Fruit fly (Drosophila melanogaster) whole organism, embryonic: ENCODE results near the gene CG42809.

ENCODE experiments used
- Atf-2 ChIP-seq: fragments of 200-800 bp; sonication (Bioruptor generic); optimal IDR thresholded peaks from 2 replicates; lab custom pipeline; 2016; ENCODE audit warnings: missing biosample characterization, missing genetic modification characterization
- Atf6 ChIP-seq: fragments of 200-800 bp; sonication (Bioruptor generic); IDR thresholded peaks from 2 replicates; pipeline ENCODE4 v1.3.6; 2022; ENCODE audit warnings: missing biosample characterization, missing genetic modification characterization
- CG10267 ChIP-seq: fragments of 200-800 bp; sonication (Bioruptor generic); optimal IDR thresholded peaks from 2 replicates; lab custom pipeline; 2018; ENCODE audit warnings: missing biosample characterization, mild to moderate bottlenecking, missing genetic modification characterization, moderate library complexity
- CG12104 ChIP-seq: fragments of 200-800 bp; sonication (Bioruptor generic); optimal IDR thresholded peaks from 3 replicates; lab custom pipeline; 2016; ENCODE audit warnings: missing biosample characterization, missing genetic modification characterization
- CG13775 ChIP-seq: fragments of 200-800 bp; sonication (Bioruptor generic); optimal IDR thresholded peaks from 3 replicates; lab custom pipeline; 2017; ENCODE audit warnings: missing biosample characterization, mild to moderate bottlenecking, missing genetic modification characterization
- CG15011 ChIP-seq: fragments of 200-800 bp; sonication (Bioruptor generic); optimal IDR thresholded peaks from 3 replicates; lab custom pipeline; 2018; ENCODE audit warnings: missing biosample characterization, mild to moderate bottlenecking, missing genetic modification characterization
- CG15601 ChIP-seq: fragments of 200-800 bp; sonication (Bioruptor generic); optimal IDR thresholded peaks from 3 replicates; lab custom pipeline; 2019; ENCODE audit warnings: missing biosample characterization, mild to moderate bottlenecking, missing genetic modification characterization, moderate library complexity
- CG17328 ChIP-seq: fragments of 200-800 bp; sonication (Bioruptor generic); IDR thresholded peaks from 2 replicates; pipeline ENCODE4 v1.3.6; 2022; ENCODE audit warnings: missing biosample characterization, missing genetic modification characterization
- CG17829 ChIP-seq: fragments of 200-800 bp; optimal IDR thresholded peaks from 2 replicates; lab custom pipeline; 2019; ENCODE audit warnings: missing biosample characterization, mild to moderate bottlenecking, missing genetic modification characterization, moderate library complexity
- CG18262 ChIP-seq: fragments of 200-800 bp; optimal IDR thresholded peaks from 3 replicates; lab custom pipeline; 2019; ENCODE audit warnings: missing biosample characterization, mild to moderate bottlenecking, missing genetic modification characterization, moderate library complexity
- CG2129 ChIP-seq: fragments of 200-800 bp; sonication (Bioruptor generic); IDR thresholded peaks from 2 replicates; pipeline ENCODE4 v1.3.6; 2022; ENCODE audit warnings: missing biosample characterization, missing genetic modification characterization; ENCODE audit not compliant: partially characterized antibody
- CG3407 ChIP-seq: fragments of 200-800 bp; sonication (Bioruptor generic); optimal IDR thresholded peaks from 2 replicates; lab custom pipeline; 2018; ENCODE audit warnings: missing biosample characterization, mild to moderate bottlenecking, missing genetic modification characterization
- CG34224 ChIP-seq: fragments of 200-800 bp; sonication (Bioruptor generic); IDR thresholded peaks from 3 replicates; pipeline ENCODE4 v1.3.6; 2022; ENCODE audit warnings: missing biosample characterization, missing genetic modification characterization; ENCODE audit not compliant: partially characterized antibody
- CG5953 ChIP-seq: fragments of 200-800 bp; sonication (Bioruptor generic); IDR thresholded peaks from 2 replicates; pipeline ENCODE4 v1.3.6; 2022; ENCODE audit warnings: missing biosample characterization, missing genetic modification characterization
- CG6854 ChIP-seq: fragments of 200-800 bp; sonication (Bioruptor generic); optimal IDR thresholded peaks from 3 replicates; lab custom pipeline; 2017; ENCODE audit warnings: missing biosample characterization, mild to moderate bottlenecking, missing genetic modification characterization
- CG7271 ChIP-seq: fragments of 200-800 bp; sonication (Bioruptor generic); optimal IDR thresholded peaks from 2 replicates; lab custom pipeline; 2018; ENCODE audit warnings: missing biosample characterization, mild to moderate bottlenecking, missing genetic modification characterization, moderate library complexity
- CG8765 ChIP-seq: fragments of 200-800 bp; sonication (Bioruptor generic); IDR thresholded peaks from 2 replicates; pipeline ENCODE4 v1.3.6; 2022; ENCODE audit warnings: missing biosample characterization, missing genetic modification characterization
- CG8924 ChIP-seq: fragments of 200-800 bp; optimal IDR thresholded peaks from 3 replicates; lab custom pipeline; 2019; ENCODE audit warnings: missing biosample characterization, mild to moderate bottlenecking, missing genetic modification characterization, moderate library complexity
- CTCF ChIP-seq: fragments of 200-800 bp; sonication (Bioruptor generic); optimal IDR thresholded peaks from 2 replicates; lab custom pipeline; 2017; ENCODE audit warnings: missing biosample characterization, mild to moderate bottlenecking, missing genetic modification characterization, moderate library complexity
- CkIIα-i1 ChIP-seq: fragments of 200-800 bp; sonication (Bioruptor generic); IDR thresholded peaks from 2 replicates; pipeline ENCODE4 v1.3.6; 2022; ENCODE audit warnings: missing biosample characterization, missing genetic modification characterization
- CoRest ChIP-seq: fragments of 200-800 bp; sonication (Bioruptor generic); optimal IDR thresholded peaks from 3 replicates; lab custom pipeline; 2018; ENCODE audit warnings: missing biosample characterization, mild to moderate bottlenecking, missing genetic modification characterization, moderate library complexity
- E2f2 ChIP-seq: fragments of 200-800 bp; sonication (Bioruptor generic); IDR thresholded peaks from 2 replicates; pipeline ENCODE4 v1.3.6; 2022; ENCODE audit warnings: missing biosample characterization, missing genetic modification characterization
- Ets97D ChIP-seq: fragments of 200-800 bp; sonication (Bioruptor generic); optimal IDR thresholded peaks from 3 replicates; lab custom pipeline; 2016; ENCODE audit warnings: missing biosample characterization, missing genetic modification characterization
- Fer1 ChIP-seq: fragments of 200-800 bp; sonication (Bioruptor generic); optimal IDR thresholded peaks from 2 replicates; lab custom pipeline; 2017; ENCODE audit warnings: missing biosample characterization, mild to moderate bottlenecking, missing genetic modification characterization
- Gsc ChIP-seq: fragments of 200-800 bp; sonication (Bioruptor generic); IDR thresholded peaks from 2 replicates; pipeline ENCODE4 v1.3.6; 2022; ENCODE audit warnings: missing biosample characterization, missing genetic modification characterization
- HHEX ChIP-seq: fragments of 200-800 bp; sonication (Bioruptor generic); optimal IDR thresholded peaks from 3 replicates; lab custom pipeline; 2017; ENCODE audit warnings: missing biosample characterization, mild to moderate bottlenecking, missing genetic modification characterization, missing genetic modification reagents
- HLHmδ ChIP-seq: fragments of 200-800 bp; sonication (Bioruptor generic); optimal IDR thresholded peaks from 2 replicates; lab custom pipeline; 2018; ENCODE audit warnings: missing biosample characterization, mild to moderate bottlenecking, missing genetic modification characterization, moderate library complexity
- Lpt ChIP-seq: fragments of >200 bp; optimal IDR thresholded peaks from 2 replicates; lab custom pipeline; 2018; ENCODE audit warnings: missing biosample characterization, missing genetic modification characterization
- Mrtf ChIP-seq: fragments of 200-800 bp; sonication (Bioruptor generic); IDR thresholded peaks from 3 replicates; pipeline ENCODE4 v1.3.6; 2022; ENCODE audit warnings: missing biosample characterization, missing genetic modification characterization
- Nf-YC ChIP-seq: fragments of 200-800 bp; optimal IDR thresholded peaks from 3 replicates; lab custom pipeline; 2019; ENCODE audit warnings: missing biosample characterization, mild to moderate bottlenecking, missing genetic modification characterization, moderate library complexity
- Opbp ChIP-seq: fragments of 200-800 bp; sonication (Bioruptor generic); IDR thresholded peaks from 3 replicates; pipeline ENCODE4 v1.3.6; 2022; ENCODE audit warnings: missing biosample characterization, missing genetic modification characterization; ENCODE audit not compliant: partially characterized antibody
- Ptx1 ChIP-seq: fragments of 200-800 bp; sonication (Bioruptor generic); IDR thresholded peaks from 2 replicates; pipeline ENCODE4 v1.3.6; 2022; ENCODE audit warnings: missing biosample characterization, missing genetic modification characterization
- Side ChIP-seq: fragments of 200-800 bp; sonication (Bioruptor generic); optimal IDR thresholded peaks from 2 replicates; lab custom pipeline; 2016; ENCODE audit warnings: missing biosample characterization, missing genetic modification characterization
- Stat92E ChIP-seq, 3 experiments: fragments of >200 bp in 2 of 3; fragments of 200-800 bp in 1 of 3; sonication (Bioruptor generic) in 1 of 3; optimal IDR thresholded peaks; 2 replicates each; lab custom pipeline; 2017 to 2019; ENCODE audit warnings: missing biosample characterization in 3 of 3, missing genetic modification characterization in 3 of 3, mild to moderate bottlenecking in 1 of 3, moderate library complexity in 1 of 3
- al ChIP-seq: fragments of 200-800 bp; sonication (Bioruptor generic); IDR thresholded peaks from 2 replicates; pipeline ENCODE4 v1.3.6; 2022; ENCODE audit warnings: missing biosample characterization, missing genetic modification characterization
- ap ChIP-seq: fragments of 200-800 bp; sonication (Bioruptor generic); IDR thresholded peaks from 2 replicates; pipeline ENCODE4 v1.3.6; 2022; ENCODE audit warnings: missing biosample characterization, missing genetic modification characterization
- cas ChIP-seq: fragments of 200-800 bp; sonication (Bioruptor generic); IDR thresholded peaks from 2 replicates; pipeline ENCODE4 v1.3.6; 2022; ENCODE audit warnings: missing biosample characterization, missing genetic modification characterization
- chm ChIP-seq: fragments of 200-800 bp; sonication (Bioruptor generic); IDR thresholded peaks from 2 replicates; pipeline ENCODE4 v1.3.6; 2022; ENCODE audit warnings: missing biosample characterization, missing genetic modification characterization
- esg ChIP-seq: fragments of 200-800 bp; sonication (Bioruptor generic); conservative IDR thresholded peaks from 2 replicates; pipeline ENCODE4 v1.3.6; 2022; ENCODE audit warnings: missing biosample characterization, missing genetic modification characterization
- lov ChIP-seq, 2 experiments: fragments of 200-800 bp in 1 of 2; fragments of >200 bp in 1 of 2; sonication (Bioruptor generic) in 1 of 2; IDR thresholded peaks in 1 of 2; optimal IDR thresholded peaks in 1 of 2; 2 replicates in 1 of 2; 3 replicates in 1 of 2; pipeline versions ENCODE4 v1.3.6 to Lab custom; 2017 to 2022; ENCODE audit warnings: missing biosample characterization in 1 of 2, missing genetic modification characterization in 1 of 2
- peb ChIP-seq: fragments of 200-800 bp; sonication (Bioruptor generic); IDR thresholded peaks from 2 replicates; pipeline ENCODE4 v1.3.6; 2022; ENCODE audit warnings: missing biosample characterization, missing genetic modification characterization
- pnt ChIP-seq: fragments of 200-800 bp; sonication (Bioruptor generic); optimal IDR thresholded peaks from 3 replicates; lab custom pipeline; 2016; ENCODE audit warnings: missing biosample characterization, missing genetic modification characterization
- sens ChIP-seq: fragments of 200-800 bp; sonication (Bioruptor generic); peaks from one replicate; lab custom pipeline; 2016; ENCODE audit warnings: missing biosample characterization, missing genetic modification characterization
- shn ChIP-seq: fragments of 200-800 bp; sonication (Bioruptor generic); optimal IDR thresholded peaks from 3 replicates; lab custom pipeline; 2016; ENCODE audit warnings: missing biosample characterization, missing genetic modification characterization
- sima ChIP-seq: fragments of 200-800 bp; sonication (Bioruptor generic); optimal IDR thresholded peaks from 2 replicates; lab custom pipeline; 2016; ENCODE audit warnings: missing biosample characterization, missing genetic modification characterization
- stwl ChIP-seq: fragments of 200-800 bp; sonication (Bioruptor generic); optimal IDR thresholded peaks from 3 replicates; lab custom pipeline; 2018; ENCODE audit warnings: missing biosample characterization, mild to moderate bottlenecking, missing genetic modification characterization, moderate library complexity
- tio ChIP-seq: fragments of 200-800 bp; sonication (Bioruptor generic); optimal IDR thresholded peaks from 2 replicates; lab custom pipeline; 2017; ENCODE audit warnings: missing biosample characterization, missing genetic modification characterization, inconsistent platforms
- tup ChIP-seq: fragments of 200-800 bp; sonication (Bioruptor generic); optimal IDR thresholded peaks from 2 replicates; lab custom pipeline; 2016; ENCODE audit warnings: missing biosample characterization, mild to moderate bottlenecking, missing genetic modification characterization, moderate library complexity
- zen ChIP-seq: fragments of 200-800 bp; sonication (Bioruptor generic); optimal IDR thresholded peaks from 3 replicates; lab custom pipeline; 2018; ENCODE audit warnings: missing biosample characterization, mild to moderate bottlenecking, missing genetic modification characterization, moderate library complexity
- zfh2 ChIP-seq: fragments of 200-800 bp; sonication (Bioruptor generic); optimal IDR thresholded peaks from 2 replicates; lab custom pipeline; 2016; ENCODE audit warnings: missing biosample characterization, missing genetic modification characterization

Gene CG42809

DNA sequence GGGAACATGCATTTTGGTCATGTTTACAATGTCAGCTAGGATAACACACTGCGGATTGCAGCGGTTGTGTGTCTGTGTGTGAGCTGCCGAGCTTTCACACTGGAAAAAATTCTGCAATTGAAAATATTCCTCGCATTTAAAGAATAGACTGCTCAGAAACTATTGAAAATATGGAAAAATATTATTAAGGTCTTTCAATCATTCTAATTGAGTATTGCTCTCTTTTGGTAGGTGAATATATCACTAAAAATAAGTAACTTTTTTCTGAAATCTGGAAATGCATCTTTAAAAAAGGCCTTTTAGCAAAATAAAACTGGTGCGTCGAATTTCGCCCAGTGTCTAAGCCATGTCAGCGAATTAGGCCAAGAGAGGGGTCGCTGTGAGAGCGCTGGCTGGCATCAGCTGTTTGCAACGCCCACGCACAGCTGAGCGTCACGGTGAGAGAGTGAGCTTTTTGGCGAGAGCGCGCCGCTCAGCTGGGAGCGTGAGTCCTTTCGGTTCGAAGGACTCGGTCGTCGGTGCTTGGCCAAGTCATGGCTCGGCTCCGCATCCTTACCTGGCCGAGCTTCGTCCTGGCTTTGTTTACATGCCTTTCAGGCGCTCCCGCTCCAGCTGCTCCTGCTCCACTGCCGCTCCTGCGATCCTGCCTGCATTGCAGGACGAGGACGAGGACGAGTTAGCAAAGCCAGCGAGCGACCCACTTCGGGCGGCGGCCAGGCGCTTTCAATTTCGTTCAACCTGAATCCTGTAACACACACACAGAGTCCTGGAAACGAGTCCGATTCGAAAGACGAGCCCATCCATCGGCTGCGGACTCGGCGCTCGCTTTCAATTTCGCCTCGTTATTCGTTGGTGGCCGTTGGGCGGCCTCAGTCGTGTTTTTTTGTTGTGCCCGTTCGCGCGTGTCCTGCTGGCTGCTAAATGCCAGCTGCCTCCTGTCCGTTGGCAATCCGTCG lies 3.9 kb downstream of the CG42809 start, which contains the start of gene CG46308 (continued):
- no peak for TF ChIP-seq stwl
- TF ChIP-seq Atf6 (GFP tag; lab: Robert Waterston, UW): no peak
- TF ChIP-seq CG12104 (GFP tag; lab: Kevin White, UChicago): no peak
- TF ChIP-seq Stat92E (GFP tag; optimal IDR thresholded peaks at IDR 0.05; lab: Kevin White, UChicago): no peak
- peak; percentile 10 for TF ChIP-seq tio (GFP tag; lab: Kevin White, UChicago)
- no peak for TF ChIP-seq zen (tag; lab: Kevin White, UChicago)
- no peak for TF ChIP-seq Opbp
- peak; percentile 62 for TF ChIP-seq Fer1
- TF ChIP-seq CG17829 (tag; lab: Kevin White, UChicago): no peak
- TF ChIP-seq al (GFP tag; lab: Robert Waterston, UW): no peak
- no peak for TF ChIP-seq zfh2 (GFP tag; lab: Kevin White, UChicago)
- peak; percentile 11 for TF ChIP-seq pnt
- no peak for TF ChIP-seq CG8765
- no peak for TF ChIP-seq cas
- TF ChIP-seq CG13775: no peak
- TF ChIP-seq Gsc: no peak
- no peak for TF ChIP-seq peb (GFP tag; lab: Robert Waterston, UW)
- TF ChIP-seq Ptx1: no peak
- no peak for TF ChIP-seq Ets97D (GFP tag; lab: Kevin White, UChicago)
- TF ChIP-seq chm (GFP tag; lab: Robert Waterston, UW): no peak
- TF ChIP-seq tup (GFP tag; lab: Kevin White, UChicago): no peak
- TF ChIP-seq CTCF: no peak
- TF ChIP-seq shn (GFP tag; lab: Kevin White, UChicago): no peak
- no peak for TF ChIP-seq CG15601 (tag; lab: Kevin White, UChicago)
- no peak for TF ChIP-seq HLHmδ (GFP tag; lab: Kevin White, UChicago)
- TF ChIP-seq sima (GFP tag; lab: Kevin White, UChicago): no peak
- TF ChIP-seq Nf-YC (tag; lab: Kevin White, UChicago): no peak
- TF ChIP-seq CG34224 (GFP tag; lab: Robert Waterston, UW): no peak
- TF ChIP-seq CG5953 (GFP tag; lab: Robert Waterston, UW): no peak
- TF ChIP-seq Side: no peak
- no peak for TF ChIP-seq CG10267
- TF ChIP-seq Atf-2: no peak
- peak; percentile 48 for TF ChIP-seq CG6854 (GFP tag; lab: Kevin White, UChicago)
- no peak for TF ChIP-seq ap (GFP tag; lab: Robert Waterston, UW)
- TF ChIP-seq Mrtf (GFP tag; lab: Robert Waterston, UW): no peak
- no peak for TF ChIP-seq CG8924
- TF ChIP-seq CG17328 (GFP tag; lab: Robert Waterston, UW): no peak
- TF ChIP-seq HHEX (GFP tag; lab: Kevin White, UChicago): no peak
- no peak for TF ChIP-seq Lpt (GFP tag; lab: Kevin White, UChicago)
- TF ChIP-seq sens: peak; percentile 60
- TF ChIP-seq CG18262: no peak
- no peak for TF ChIP-seq CG3407 (GFP tag; lab: Kevin White, UChicago)
- TF ChIP-seq CG2129 (GFP tag; lab: Robert Waterston, UW): no peak
- TF ChIP-seq lov (optimal IDR thresholded peaks at IDR 0.05; lab: Kevin White, UChicago): no peak
- TF ChIP-seq lov (GFP tag; IDR thresholded peaks at IDR 0.05; lab: Robert Waterston, UW): no peak
- TF ChIP-seq CkIIα-i1: no peak
- no peak for TF ChIP-seq E2f2 (GFP tag; lab: Robert Waterston, UW)
- TF ChIP-seq CG15011 (GFP tag; lab: Kevin White, UChicago): peak; percentile 17
- TF ChIP-seq CG7271 (tag; lab: Kevin White, UChicago): no peak
- peak; percentile 38 for TF ChIP-seq CoRest
- TF ChIP-seq esg (GFP tag; lab: Robert Waterston, UW): no peak
